Fruit fly (Drosophila melanogaster): ENCODE results near the gene ppk31.
A peak's percentile ranks its signal among the peaks of the same experiment; 100 is the strongest.

Gene ppk31

DNA sequence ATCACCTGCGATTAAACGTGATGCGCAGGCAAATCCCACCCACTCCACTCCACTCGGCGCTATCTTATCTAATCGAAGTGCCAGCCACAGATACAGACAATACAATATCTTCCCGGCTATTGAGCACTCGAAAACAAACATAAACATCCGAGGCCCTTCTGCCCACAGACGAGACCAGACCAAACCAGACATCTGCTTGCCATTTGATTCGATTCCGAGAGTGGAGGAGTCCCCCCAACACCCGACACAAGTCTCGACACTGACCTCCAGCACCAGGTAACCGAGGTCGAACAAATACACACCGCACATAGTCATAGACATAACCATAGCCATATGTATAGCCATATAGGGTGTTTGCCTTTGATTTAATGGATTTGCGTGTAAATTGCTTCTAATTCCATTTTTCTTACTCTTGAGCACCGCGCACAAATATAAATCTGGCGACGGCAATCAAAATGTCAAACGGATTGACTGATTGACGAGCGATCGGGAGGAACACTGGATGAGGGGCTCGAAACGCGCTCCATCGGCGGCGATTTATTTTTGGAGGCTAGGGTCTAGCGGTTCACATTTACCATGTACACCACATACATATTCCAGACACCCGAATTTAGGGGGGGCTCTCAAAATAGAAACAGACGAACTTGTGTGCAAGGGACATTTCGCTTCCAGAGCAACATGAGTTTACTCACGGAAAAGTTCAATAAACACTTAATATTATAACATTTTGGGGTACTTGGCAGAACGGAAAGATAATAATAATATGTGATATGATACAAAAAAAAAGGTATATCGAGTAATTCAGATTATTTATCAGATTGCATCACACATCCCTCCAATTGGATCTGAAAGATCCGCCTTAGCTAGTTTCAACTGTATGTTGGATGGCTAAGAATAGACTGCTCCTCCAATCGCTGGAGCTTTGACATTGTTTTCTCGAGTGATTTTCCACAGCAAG lies 13.8 kb upstream of the ppk31 start (continued):
- peak; percentile 28 for TF ChIP-seq Sox102F (GFP tag; optimal IDR thresholded peaks at IDR 0.05)
- peak; percentile 7 for TF ChIP-seq CG18262 (tag; optimal IDR thresholded peaks at IDR 0.05)
- no peak for TF ChIP-seq CG31224 (GFP tag; IDR thresholded peaks at IDR 0.05)
- no peak for TF ChIP-seq CG7987 (GFP tag; optimal IDR thresholded peaks at IDR 0.05)
- no peak for TF ChIP-seq CG14860 (GFP tag; IDR thresholded peaks at IDR 0.05; ENCODE audit: partially characterized antibody)
- TF ChIP-seq cwo (GFP tag; optimal IDR thresholded peaks at IDR 0.05) = peak; percentile 57
- no peak for TF ChIP-seq CG18011 (GFP tag; optimal IDR thresholded peaks at IDR 0.05)
- TF ChIP-seq CG12071 (GFP tag; optimal IDR thresholded peaks at IDR 0.05) = no peak
- TF ChIP-seq abd-A (tag; optimal IDR thresholded peaks at IDR 0.05) = peak; percentile 90
- TF ChIP-seq CG1529 (GFP tag; optimal IDR thresholded peaks at IDR 0.05) = no peak
- no peak for TF ChIP-seq Ssrp (tag; optimal IDR thresholded peaks at IDR 0.05)
- TF ChIP-seq ems (GFP tag; optimal IDR thresholded peaks at IDR 0.05) = no peak
- TF ChIP-seq sug (tag; optimal IDR thresholded peaks at IDR 0.05) = peak; percentile 56
- TF ChIP-seq B-H2 (GFP tag; optimal IDR thresholded peaks at IDR 0.05) = no peak
- no peak for TF ChIP-seq CG12659 (GFP tag; optimal IDR thresholded peaks at IDR 0.05)
- TF ChIP-seq CG10543 (GFP tag; optimal IDR thresholded peaks at IDR 0.05) = peak; percentile 58
- TF ChIP-seq Bteb2 (GFP tag; optimal IDR thresholded peaks at IDR 0.05) = no peak
- no peak for TF ChIP-seq Gsc (GFP tag; IDR thresholded peaks at IDR 0.05)
- TF ChIP-seq sd (tag; optimal IDR thresholded peaks at IDR 0.05) = peak; percentile 56
- peak; percentile 32 for TF ChIP-seq dmrt99B (tag; optimal IDR thresholded peaks at IDR 0.05)
- TF ChIP-seq CG8290 (GFP tag; optimal IDR thresholded peaks at IDR 0.05) = no peak
- peak in 1 of 2 experiments; percentile 19 for TF ChIP-seq CG8290 (tag; optimal IDR thresholded peaks at IDR 0.05)
- peak; percentile 41 for TF ChIP-seq exex (tag; optimal IDR thresholded peaks at IDR 0.05)
- no peak for TF ChIP-seq CG12744 (GFP tag; optimal IDR thresholded peaks at IDR 0.05)
- no peak for TF ChIP-seq CG6254 (GFP tag; optimal IDR thresholded peaks at IDR 0.05)
- peak; percentile 12 for TF ChIP-seq az2 (GFP tag; optimal IDR thresholded peaks at IDR 0.05)
- peak; percentile 27 for TF ChIP-seq Xbp1 (GFP tag; optimal IDR thresholded peaks at IDR 0.05)
- TF ChIP-seq fd64A (GFP tag; optimal IDR thresholded peaks at IDR 0.05) = peak; percentile 31
- peak; percentile 21 for TF ChIP-seq CG7839 (tag; optimal IDR thresholded peaks at IDR 0.05)
- TF ChIP-seq pho (GFP tag; optimal IDR thresholded peaks at IDR 0.05) = no peak
- TF ChIP-seq Hr78 (GFP tag; optimal IDR thresholded peaks at IDR 0.05) = peak in 1 of 2 experiments; percentile 79
- TF ChIP-seq CG9932 (GFP tag; IDR thresholded peaks at IDR 0.05) = no peak
- peak; percentile 23 for TF ChIP-seq da (GFP tag; optimal IDR thresholded peaks at IDR 0.05)
- peak; percentile 28 for TF ChIP-seq CoRest (tag; optimal IDR thresholded peaks at IDR 0.05)
- no peak for TF ChIP-seq dysf (GFP tag; IDR thresholded peaks at IDR 0.05)
- no peak for TF ChIP-seq klu (GFP tag; IDR thresholded peaks at IDR 0.05)
- peak in 1 of 2 experiments; percentile 81 for TF ChIP-seq eve (GFP tag; optimal IDR thresholded peaks at IDR 0.05)
- TF ChIP-seq hkb (optimal IDR thresholded peaks at IDR 0.05) = no peak
- no peak for TF ChIP-seq hkb (GFP tag; IDR thresholded peaks at IDR 0.05)
- TF ChIP-seq zf30C (GFP tag; optimal IDR thresholded peaks at IDR 0.05) = no peak
- peak; percentile 8 for TF ChIP-seq kni (GFP tag; optimal IDR thresholded peaks at IDR 0.05)
- TF ChIP-seq Hey (tag; optimal IDR thresholded peaks at IDR 0.05) = peak; percentile 38
- no peak for TF ChIP-seq E2f1 (GFP tag; IDR thresholded peaks at IDR 0.05)
- TF ChIP-seq CG7745 (tag; optimal IDR thresholded peaks at IDR 0.05) = peak; percentile 28
- TF ChIP-seq Sox100B (GFP tag; optimal IDR thresholded peaks at IDR 0.05) = peak; percentile 1
- TF ChIP-seq mam (GFP tag; optimal IDR thresholded peaks at IDR 0.05) = no peak
- peak; percentile 38 for TF ChIP-seq CG34376 (GFP tag; optimal IDR thresholded peaks at IDR 0.05)
- peak; percentile 59 for TF ChIP-seq hth (optimal IDR thresholded peaks at IDR 0.05)
